Worm (Caenorhabditis elegans): ENCODE data around the gene ltd-1.

- TF ChIP-seq ceh-9 (tag; optimal IDR thresholded peaks at IDR 0.05) (no peak), elt-2 (tag; optimal IDR thresholded peaks at IDR 0.05) (no peak), sox-2 (GFP tag; IDR thresholded peaks at IDR 0.05) (no peak), npax-4 (tag; optimal IDR thresholded peaks at IDR 0.05) (no peak)
Observed at ce11 chrII:8041642-8042041, 50.9 kb downstream of the ltd-1 start.
